Fruit fly (Drosophila melanogaster) whole organism, adult: ENCODE results near the gene Meltrin.

ENCODE experiments used
- CG11617 ChIP-seq: fragments of 200-800 bp; sonication (Bioruptor generic); optimal IDR thresholded peaks from 2 replicates; lab custom pipeline; 2017; ENCODE audit warnings: mild to moderate bottlenecking, missing biosample characterization, missing genetic modification reagents, missing genetic modification characterization
- CG12768 ChIP-seq: fragments of 200-800 bp; sonication (Bioruptor generic); optimal IDR thresholded peaks from 2 replicates; lab custom pipeline; 2017; ENCODE audit warnings: missing biosample characterization, missing genetic modification characterization, mild to moderate bottlenecking, moderate library complexity, missing genetic modification reagents
- CG14711 ChIP-seq: fragments of 200-800 bp; sonication (Bioruptor generic); optimal IDR thresholded peaks from 2 replicates; lab custom pipeline; 2018; ENCODE audit warnings: missing biosample characterization, mild to moderate bottlenecking, missing genetic modification characterization, moderate library complexity
- CG1620 ChIP-seq: fragments of 200-800 bp; sonication (Bioruptor generic); optimal IDR thresholded peaks from 2 replicates; lab custom pipeline; 2016; ENCODE audit warnings: missing biosample characterization, missing genetic modification characterization
- CG33017 ChIP-seq: fragments of 200-800 bp; sonication (Bioruptor generic); optimal IDR thresholded peaks from 2 replicates; lab custom pipeline; 2018; ENCODE audit warnings: missing biosample characterization, mild to moderate bottlenecking, missing genetic modification characterization, moderate library complexity
- CG5204 ChIP-seq: fragments of 200-800 bp; sonication (Bioruptor generic); optimal IDR thresholded peaks from 2 replicates; lab custom pipeline; 2016; ENCODE audit warnings: missing biosample characterization, missing genetic modification characterization
- CG7045 ChIP-seq: fragments of 200-800 bp; sonication (Bioruptor generic); optimal IDR thresholded peaks from 2 replicates; lab custom pipeline; 2017; ENCODE audit warnings: missing biosample characterization, mild to moderate bottlenecking, missing genetic modification characterization
- CG7101 ChIP-seq: fragments of 200-800 bp; sonication (Bioruptor generic); optimal IDR thresholded peaks from 2 replicates; lab custom pipeline; 2018; ENCODE audit warnings: missing biosample characterization, mild to moderate bottlenecking, missing genetic modification characterization, moderate library complexity
- Clk ChIP-seq: fragments of 200-800 bp; sonication (Bioruptor generic); optimal IDR thresholded peaks from 2 replicates; lab custom pipeline; 2017; ENCODE audit warnings: missing biosample characterization, missing genetic modification characterization
- Crg-1 ChIP-seq: fragments of 200-800 bp; sonication (Bioruptor generic); optimal IDR thresholded peaks from 2 replicates; lab custom pipeline; 2016; ENCODE audit warnings: missing biosample characterization, missing genetic modification characterization
- Hr96 ChIP-seq: fragments of 200-800 bp; sonication (Bioruptor generic); optimal IDR thresholded peaks from 2 replicates; lab custom pipeline; 2016; ENCODE audit warnings: missing biosample characterization, missing genetic modification characterization
- Mnt ChIP-seq: fragments of 200-800 bp; sonication (Bioruptor generic); optimal IDR thresholded peaks from 2 replicates; lab custom pipeline; 2016; ENCODE audit warnings: missing biosample characterization, mild to moderate bottlenecking, missing genetic modification characterization
- bab1 ChIP-seq: fragments of 200-800 bp; sonication (Bioruptor generic); optimal IDR thresholded peaks from 3 replicates; lab custom pipeline; 2019; ENCODE audit warnings: missing biosample characterization, mild to moderate bottlenecking, missing genetic modification characterization, moderate library complexity
- cic ChIP-seq: fragments of 200-800 bp; sonication (Bioruptor generic); optimal IDR thresholded peaks from 2 replicates; lab custom pipeline; 2017; ENCODE audit warnings: missing biosample characterization, mild to moderate bottlenecking, missing genetic modification characterization, moderate library complexity
- cnc ChIP-seq, 2 experiments: fragments of >200 bp; optimal IDR thresholded peaks; 2 replicates each; lab custom pipeline; 2017
- kay ChIP-seq: fragments of 200-800 bp; sonication (Bioruptor generic); peaks from one replicate; lab custom pipeline; 2016; ENCODE audit warnings: missing biosample characterization, missing genetic modification characterization, borderline replicate concordance
- ovo ChIP-seq: fragments of 200-800 bp; sonication (Bioruptor generic); optimal IDR thresholded peaks from 2 replicates; lab custom pipeline; 2016; ENCODE audit warnings: missing biosample characterization, missing genetic modification characterization
- pad ChIP-seq: fragments of 200-800 bp; sonication (Bioruptor generic); optimal IDR thresholded peaks from 3 replicates; lab custom pipeline; 2017; ENCODE audit warnings: missing biosample characterization, missing genetic modification characterization, mild to moderate bottlenecking, moderate library complexity, missing genetic modification reagents
- tj ChIP-seq: fragments of 200-800 bp; sonication (Bioruptor generic); optimal IDR thresholded peaks from 3 replicates; lab custom pipeline; 2017; ENCODE audit warnings: missing biosample characterization, mild to moderate bottlenecking, missing genetic modification characterization, moderate library complexity
- toe ChIP-seq: fragments of 200-800 bp; sonication (Bioruptor generic); optimal IDR thresholded peaks from 2 replicates; lab custom pipeline; 2016; ENCODE audit warnings: missing biosample characterization, missing genetic modification characterization

Meltrin gene

dm6 chr3R:14731061-14731780 lies 34.1 kb upstream of the Meltrin start, which contains the start of gene CG7530:
TSS of gene CG7530 (minus strand) at chr3R:14731509.
- TF ChIP-seq CG14711, result no peak
- peak; percentile 13 for TF ChIP-seq CG7045 (GFP tag; lab: Kevin White, UChicago)
- no peak for TF ChIP-seq CG11617 (GFP tag; lab: Kevin White, UChicago)
- TF ChIP-seq bab1, result peak; percentile 53
- TF ChIP-seq cnc (optimal IDR thresholded peaks at IDR 0.05; lab: Kevin White, UChicago), result no peak
- TF ChIP-seq pad, result no peak
- TF ChIP-seq toe (GFP tag; lab: Kevin White, UChicago), result peak; percentile 1
- TF ChIP-seq CG33017 (tag; lab: Kevin White, UChicago), result peak; percentile 10
- TF ChIP-seq CG12768, result peak; percentile 3
- TF ChIP-seq CG7101, result no peak
- TF ChIP-seq Mnt (GFP tag; lab: Kevin White, UChicago), result peak; percentile 61
- TF ChIP-seq cic (GFP tag; lab: Kevin White, UChicago), result peak; percentile 66
- peak; percentile 90 for TF ChIP-seq tj (GFP tag; lab: Kevin White, UChicago)
- peak; percentile 40 for TF ChIP-seq Hr96 (GFP tag; lab: Kevin White, UChicago)
- TF ChIP-seq kay (GFP tag; lab: Kevin White, UChicago), result peak; percentile 85
- no peak for TF ChIP-seq CG5204
- TF ChIP-seq Clk, result no peak
- no peak for TF ChIP-seq Crg-1 (GFP tag; lab: Kevin White, UChicago)
- TF ChIP-seq CG1620 (GFP tag; lab: Kevin White, UChicago), result no peak
- no peak for TF ChIP-seq ovo (GFP tag; lab: Kevin White, UChicago)

dm6 chr3R:14730595-14730994 lies 33.5 kb upstream of the Meltrin start:
- TF ChIP-seq tj (GFP tag; lab: Kevin White, UChicago), result peak; percentile 25
- no peak for TF ChIP-seq CG7045 (GFP tag; lab: Kevin White, UChicago)

dm6 chr3R:14729686-14730493 lies 32.8 kb upstream of the Meltrin start:
- TF ChIP-seq CG14711, result peak; percentile 32
- TF ChIP-seq CG11617 (GFP tag; lab: Kevin White, UChicago), result no peak
- TF ChIP-seq CG7101, result peak; percentile 33
- TF ChIP-seq CG7045 (GFP tag; lab: Kevin White, UChicago), result no peak
- peak in 1 of 2 experiments; percentile 41 for TF ChIP-seq cnc (optimal IDR thresholded peaks at IDR 0.05; lab: Kevin White, UChicago)
- TF ChIP-seq CG33017 (tag; lab: Kevin White, UChicago), result peak; percentile 8
- TF ChIP-seq kay (GFP tag; lab: Kevin White, UChicago), result peak; percentile 7

DNA sequence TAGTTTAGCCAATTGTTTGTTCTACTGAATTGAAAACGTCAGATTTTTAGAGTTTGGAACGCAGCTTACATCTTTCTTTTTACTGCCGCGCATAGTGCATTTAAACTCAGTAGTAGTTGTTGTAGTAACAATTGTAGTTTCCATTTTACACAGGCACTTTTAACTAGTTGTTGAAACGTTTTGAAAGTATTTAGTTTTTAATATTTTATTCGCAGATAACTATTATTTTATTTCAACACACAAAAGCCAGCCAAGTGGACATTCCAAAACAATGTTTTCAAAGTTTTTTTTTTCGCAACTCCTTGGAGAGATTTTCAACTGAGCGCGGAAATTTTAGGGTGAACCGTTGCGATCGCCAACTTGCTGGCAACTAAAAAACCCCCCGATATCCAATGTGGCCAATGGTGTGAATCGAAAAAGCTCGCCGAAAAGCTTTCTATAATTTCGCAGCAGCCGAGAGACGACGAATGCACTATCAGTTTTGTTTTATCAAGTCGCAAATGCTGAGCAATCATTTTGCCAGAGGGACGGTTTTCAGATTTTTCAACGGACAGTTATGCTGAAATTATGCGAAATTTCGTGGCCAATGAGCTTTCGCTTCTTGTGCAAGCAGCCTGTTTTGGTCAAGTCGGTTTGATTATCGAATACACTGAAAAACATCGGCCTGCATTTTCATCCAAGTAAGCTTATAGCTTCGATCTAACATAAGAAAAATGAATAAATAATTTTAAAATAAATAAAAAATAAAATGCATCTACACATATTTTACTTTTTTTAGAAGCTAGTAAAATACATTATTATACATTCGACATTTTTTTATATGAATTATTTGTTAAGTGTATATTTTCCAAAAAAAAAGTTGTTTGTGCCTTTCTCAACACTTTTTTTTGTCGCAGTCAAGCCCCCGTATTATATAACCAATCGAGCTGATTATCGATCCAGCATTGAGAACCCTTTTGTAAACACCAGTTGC lies 31.9 kb upstream of the Meltrin start:
- TF ChIP-seq ovo (GFP tag; lab: Kevin White, UChicago), result no peak
- peak; percentile 63 for TF ChIP-seq kay (GFP tag; lab: Kevin White, UChicago)
- peak; percentile 27 for TF ChIP-seq CG11617 (GFP tag; lab: Kevin White, UChicago)
- no peak for TF ChIP-seq toe (GFP tag; lab: Kevin White, UChicago)
- TF ChIP-seq Mnt (GFP tag; lab: Kevin White, UChicago), result no peak
- TF ChIP-seq bab1, result peak; percentile 45
- peak; percentile 18 for TF ChIP-seq CG7045 (GFP tag; lab: Kevin White, UChicago)
- peak; percentile 80 for TF ChIP-seq tj (GFP tag; lab: Kevin White, UChicago)
- TF ChIP-seq CG1620 (GFP tag; lab: Kevin White, UChicago), result no peak
- TF ChIP-seq cnc (optimal IDR thresholded peaks at IDR 0.05; lab: Kevin White, UChicago), result no peak
- peak; percentile 1 for TF ChIP-seq CG7101
- peak; percentile 45 for TF ChIP-seq CG14711
- no peak for TF ChIP-seq cic (GFP tag; lab: Kevin White, UChicago)
- TF ChIP-seq Crg-1 (GFP tag; lab: Kevin White, UChicago), result no peak
- no peak for TF ChIP-seq Hr96 (GFP tag; lab: Kevin White, UChicago)
- no peak for TF ChIP-seq pad
- TF ChIP-seq CG5204, result no peak

- peak; percentile 15 for TF ChIP-seq kay (GFP tag; lab: Kevin White, UChicago)
- no peak for TF ChIP-seq CG7101
These were observed 27.4 kb upstream of the Meltrin start for dm6 chr3R:14724501-14724859.
